Fruit fly (Drosophila melanogaster) whole organism, embryonic: ENCODE results near the gene CG15916.

Source experiments
- Asciz ChIP-seq: fragments of 200-800 bp; sonication (Bioruptor generic); optimal IDR thresholded peaks from 2 replicates; lab custom pipeline; 2017; ENCODE audit warnings: missing biosample characterization, mild to moderate bottlenecking, missing genetic modification characterization, missing genetic modification reagents
- B-H1 ChIP-seq: fragments of 200-800 bp; sonication (Bioruptor generic); IDR thresholded peaks from 3 replicates; pipeline ENCODE4 v1.3.6; 2022; ENCODE audit warnings: missing biosample characterization, missing genetic modification characterization
- Bteb2 ChIP-seq: fragments of 200-800 bp; sonication (Bioruptor generic); optimal IDR thresholded peaks from 2 replicates; lab custom pipeline; 2016; ENCODE audit warnings: missing biosample characterization, missing genetic modification characterization
- CG10147 ChIP-seq: fragments of 200-800 bp; sonication (Bioruptor generic); optimal IDR thresholded peaks from 2 replicates; lab custom pipeline; 2019; ENCODE audit warnings: missing biosample characterization, mild to moderate bottlenecking, missing genetic modification characterization, moderate library complexity
- CG10209 ChIP-seq: fragments of 200-800 bp; sonication (Bioruptor generic); optimal IDR thresholded peaks from 3 replicates; lab custom pipeline; 2017; ENCODE audit warnings: missing biosample characterization, mild to moderate bottlenecking, missing genetic modification characterization, missing genetic modification reagents
- CG10274 ChIP-seq: fragments of 200-800 bp; sonication (Bioruptor generic); optimal IDR thresholded peaks from 3 replicates; lab custom pipeline; 2017; ENCODE audit warnings: missing biosample characterization, mild to moderate bottlenecking, missing genetic modification characterization
- CG10366 ChIP-seq: fragments of 200-800 bp; sonication (Bioruptor generic); IDR thresholded peaks from 2 replicates; pipeline ENCODE4 v1.3.6; 2022; ENCODE audit warnings: missing biosample characterization, missing genetic modification characterization
- CG11695 ChIP-seq: fragments of 200-800 bp; sonication (Bioruptor generic); IDR thresholded peaks from 3 replicates; pipeline ENCODE4 v1.3.6; 2022; ENCODE audit warnings: missing biosample characterization, missing genetic modification characterization
- CG12071 ChIP-seq: fragments of 200-800 bp; sonication (Bioruptor generic); optimal IDR thresholded peaks from 3 replicates; lab custom pipeline; 2018; ENCODE audit warnings: missing biosample characterization, mild to moderate bottlenecking, missing genetic modification characterization
- CG13775 ChIP-seq: fragments of 200-800 bp; sonication (Bioruptor generic); optimal IDR thresholded peaks from 3 replicates; lab custom pipeline; 2017; ENCODE audit warnings: missing biosample characterization, mild to moderate bottlenecking, missing genetic modification characterization
- CG1529 ChIP-seq: fragments of 200-800 bp; sonication (Bioruptor generic); optimal IDR thresholded peaks from 3 replicates; lab custom pipeline; 2018; ENCODE audit warnings: missing biosample characterization, missing genetic modification characterization
- CG15514 ChIP-seq: fragments of 200-800 bp; sonication (Bioruptor generic); optimal IDR thresholded peaks from 3 replicates; lab custom pipeline; 2017; ENCODE audit warnings: missing biosample characterization, missing genetic modification characterization, mild to moderate bottlenecking, moderate library complexity, missing genetic modification reagents
- CG32767 ChIP-seq: fragments of 200-800 bp; sonication (Bioruptor generic); IDR thresholded peaks from 2 replicates; pipeline ENCODE4 v1.3.6; 2022; ENCODE audit warnings: missing biosample characterization, missing genetic modification characterization
- CG4854 ChIP-seq: fragments of 200-800 bp; sonication (Bioruptor generic); optimal IDR thresholded peaks from 2 replicates; lab custom pipeline; 2016; ENCODE audit warnings: missing biosample characterization, missing genetic modification characterization, inconsistent platforms
- CG6175 ChIP-seq: fragments of 200-800 bp; sonication (Bioruptor generic); IDR thresholded peaks from 3 replicates; pipeline ENCODE4 v1.3.6; 2022; ENCODE audit warnings: missing biosample characterization, missing genetic modification characterization
- CG6854 ChIP-seq: fragments of 200-800 bp; sonication (Bioruptor generic); optimal IDR thresholded peaks from 3 replicates; lab custom pipeline; 2017; ENCODE audit warnings: missing biosample characterization, mild to moderate bottlenecking, missing genetic modification characterization
- CG9797 ChIP-seq: fragments of 200-800 bp; sonication (Bioruptor generic); optimal IDR thresholded peaks from 3 replicates; lab custom pipeline; 2018; ENCODE audit warnings: missing biosample characterization, mild to moderate bottlenecking, missing genetic modification characterization
- CrebB ChIP-seq: fragments of 200-800 bp; sonication (Bioruptor generic); optimal IDR thresholded peaks from 3 replicates; lab custom pipeline; 2018; ENCODE audit warnings: missing biosample characterization, mild to moderate bottlenecking, missing genetic modification characterization
- Doc2 ChIP-seq: fragments of 200-800 bp; sonication (Bioruptor generic); IDR thresholded peaks from 2 replicates; pipeline ENCODE4 v1.3.6; 2022; ENCODE audit warnings: missing biosample characterization, missing genetic modification characterization
- E2f2 ChIP-seq: fragments of 200-800 bp; sonication (Bioruptor generic); IDR thresholded peaks from 2 replicates; pipeline ENCODE4 v1.3.6; 2022; ENCODE audit warnings: missing biosample characterization, missing genetic modification characterization
- ERR ChIP-seq: fragments of 200-800 bp; sonication (Bioruptor generic); optimal IDR thresholded peaks from 2 replicates; lab custom pipeline; 2016; ENCODE audit warnings: missing biosample characterization, missing genetic modification characterization
- Ets97D ChIP-seq: fragments of 200-800 bp; sonication (Bioruptor generic); optimal IDR thresholded peaks from 3 replicates; lab custom pipeline; 2016; ENCODE audit warnings: missing biosample characterization, missing genetic modification characterization
- HLHmδ ChIP-seq: fragments of 200-800 bp; sonication (Bioruptor generic); optimal IDR thresholded peaks from 2 replicates; lab custom pipeline; 2018; ENCODE audit warnings: missing biosample characterization, mild to moderate bottlenecking, missing genetic modification characterization, moderate library complexity
- Lim3 ChIP-seq: fragments of 200-800 bp; sonication (Bioruptor generic); IDR thresholded peaks from 2 replicates; pipeline ENCODE4 v1.3.6; 2022; ENCODE audit warnings: missing biosample characterization, missing genetic modification characterization
- Mrtf ChIP-seq: fragments of 200-800 bp; sonication (Bioruptor generic); IDR thresholded peaks from 3 replicates; pipeline ENCODE4 v1.3.6; 2022; ENCODE audit warnings: missing biosample characterization, missing genetic modification characterization
- Nf-YC ChIP-seq: fragments of 200-800 bp; optimal IDR thresholded peaks from 3 replicates; lab custom pipeline; 2019; ENCODE audit warnings: missing biosample characterization, mild to moderate bottlenecking, missing genetic modification characterization, moderate library complexity
- NfI ChIP-seq: fragments of 200-800 bp; sonication (Bioruptor generic); optimal IDR thresholded peaks from 3 replicates; lab custom pipeline; 2018; ENCODE audit warnings: missing biosample characterization, mild to moderate bottlenecking, missing genetic modification characterization, moderate library complexity
- Optix ChIP-seq: fragments of 200-800 bp; sonication (Bioruptor generic); IDR thresholded peaks from 3 replicates; pipeline ENCODE4 v1.3.6; 2022; ENCODE audit warnings: missing biosample characterization, missing genetic modification characterization
- TFAM ChIP-seq: fragments of 200-800 bp; sonication (Bioruptor generic); optimal IDR thresholded peaks from 2 replicates; lab custom pipeline; 2017; ENCODE audit warnings: missing biosample characterization, missing genetic modification characterization, inconsistent platforms
- Xrp1 ChIP-seq: fragments of 200-800 bp; sonication (Bioruptor generic); IDR thresholded peaks from 2 replicates; pipeline ENCODE4 v1.3.6; 2022; ENCODE audit warnings: missing biosample characterization, missing genetic modification characterization
- bab2 ChIP-seq: fragments of 200-800 bp; sonication (Bioruptor generic); optimal IDR thresholded peaks from 2 replicates; lab custom pipeline; 2016; ENCODE audit warnings: missing biosample characterization, missing genetic modification characterization
- bcd ChIP-seq: fragments of 200-800 bp; sonication (Bioruptor generic); optimal IDR thresholded peaks from 2 replicates; lab custom pipeline; 2017; ENCODE audit warnings: missing biosample characterization, mild to moderate bottlenecking, missing genetic modification characterization
- chif ChIP-seq, 2 experiments: fragments of 200-800 bp; sonication (Bioruptor generic); optimal IDR thresholded peaks; 3 replicates each; lab custom pipeline; 2016; ENCODE audit warnings: missing biosample characterization in 2 of 2, missing genetic modification characterization in 2 of 2
- chm ChIP-seq: fragments of 200-800 bp; sonication (Bioruptor generic); IDR thresholded peaks from 2 replicates; pipeline ENCODE4 v1.3.6; 2022; ENCODE audit warnings: missing biosample characterization, missing genetic modification characterization
- fd3F ChIP-seq: fragments of 200-800 bp; sonication (Bioruptor generic); optimal IDR thresholded peaks from 2 replicates; lab custom pipeline; 2018; ENCODE audit warnings: missing biosample characterization, mild to moderate bottlenecking, missing genetic modification characterization, moderate library complexity
- gce ChIP-seq: fragments of 200-800 bp; sonication (Bioruptor generic); IDR thresholded peaks from 3 replicates; pipeline ENCODE4 v1.3.6; 2022; ENCODE audit warnings: missing biosample characterization, missing genetic modification characterization
- nau ChIP-seq: fragments of 200-800 bp; sonication (Bioruptor generic); optimal IDR thresholded peaks from 3 replicates; lab custom pipeline; 2017; ENCODE audit warnings: missing biosample characterization, mild to moderate bottlenecking, missing genetic modification characterization, missing genetic modification reagents
- oc ChIP-seq: fragments of 200-800 bp; sonication (Bioruptor generic); optimal IDR thresholded peaks from 2 replicates; lab custom pipeline; 2018; ENCODE audit warnings: missing biosample characterization, mild to moderate bottlenecking, missing genetic modification characterization, moderate library complexity
- onecut ChIP-seq: fragments of 200-800 bp; sonication (Bioruptor generic); IDR thresholded peaks from 2 replicates; pipeline ENCODE4 v1.3.6; 2022; ENCODE audit warnings: missing biosample characterization, missing genetic modification characterization
- peb ChIP-seq: fragments of 200-800 bp; sonication (Bioruptor generic); IDR thresholded peaks from 2 replicates; pipeline ENCODE4 v1.3.6; 2022; ENCODE audit warnings: missing biosample characterization, missing genetic modification characterization
- pita ChIP-seq: fragments of 200-800 bp; sonication (Bioruptor generic); optimal IDR thresholded peaks from 2 replicates; lab custom pipeline; 2017; ENCODE audit warnings: missing biosample characterization, mild to moderate bottlenecking, missing genetic modification characterization
- pzg ChIP-seq: fragments of 200-800 bp; sonication (Bioruptor generic); optimal IDR thresholded peaks from 3 replicates; lab custom pipeline; 2018; ENCODE audit warnings: missing biosample characterization, mild to moderate bottlenecking, missing genetic modification characterization, moderate library complexity
- slou ChIP-seq: fragments of 200-800 bp; sonication (Bioruptor generic); optimal IDR thresholded peaks from 3 replicates; lab custom pipeline; 2016; ENCODE audit warnings: missing biosample characterization, missing genetic modification characterization
- tin ChIP-seq: fragments of 200-800 bp; sonication (Bioruptor generic); optimal IDR thresholded peaks from 3 replicates; lab custom pipeline; 2016; ENCODE audit warnings: missing biosample characterization, missing genetic modification characterization
- trh ChIP-seq: fragments of 200-800 bp; sonication (Bioruptor generic); optimal IDR thresholded peaks from 2 replicates; lab custom pipeline; 2016; ENCODE audit warnings: missing biosample characterization, missing genetic modification characterization
- tx ChIP-seq: fragments of 200-800 bp; sonication (Bioruptor generic); optimal IDR thresholded peaks from 2 replicates; lab custom pipeline; 2016; ENCODE audit warnings: missing biosample characterization, missing genetic modification characterization
- wdn ChIP-seq: fragments of 200-800 bp; sonication (Bioruptor generic); IDR thresholded peaks from 2 replicates; pipeline ENCODE4 v1.3.6; 2022; ENCODE audit warnings: missing biosample characterization, missing genetic modification characterization
- wor ChIP-seq: fragments of 200-800 bp; sonication (Bioruptor generic); IDR thresholded peaks from 2 replicates; pipeline ENCODE4 v1.3.6; 2022; ENCODE audit warnings: missing biosample characterization, missing genetic modification characterization
- z ChIP-seq: fragments of 200-800 bp; sonication (Bioruptor generic); IDR thresholded peaks from 3 replicates; pipeline ENCODE4 v1.3.6; 2022; ENCODE audit warnings: missing biosample characterization, missing genetic modification characterization

The CG15916 gene

DNA sequence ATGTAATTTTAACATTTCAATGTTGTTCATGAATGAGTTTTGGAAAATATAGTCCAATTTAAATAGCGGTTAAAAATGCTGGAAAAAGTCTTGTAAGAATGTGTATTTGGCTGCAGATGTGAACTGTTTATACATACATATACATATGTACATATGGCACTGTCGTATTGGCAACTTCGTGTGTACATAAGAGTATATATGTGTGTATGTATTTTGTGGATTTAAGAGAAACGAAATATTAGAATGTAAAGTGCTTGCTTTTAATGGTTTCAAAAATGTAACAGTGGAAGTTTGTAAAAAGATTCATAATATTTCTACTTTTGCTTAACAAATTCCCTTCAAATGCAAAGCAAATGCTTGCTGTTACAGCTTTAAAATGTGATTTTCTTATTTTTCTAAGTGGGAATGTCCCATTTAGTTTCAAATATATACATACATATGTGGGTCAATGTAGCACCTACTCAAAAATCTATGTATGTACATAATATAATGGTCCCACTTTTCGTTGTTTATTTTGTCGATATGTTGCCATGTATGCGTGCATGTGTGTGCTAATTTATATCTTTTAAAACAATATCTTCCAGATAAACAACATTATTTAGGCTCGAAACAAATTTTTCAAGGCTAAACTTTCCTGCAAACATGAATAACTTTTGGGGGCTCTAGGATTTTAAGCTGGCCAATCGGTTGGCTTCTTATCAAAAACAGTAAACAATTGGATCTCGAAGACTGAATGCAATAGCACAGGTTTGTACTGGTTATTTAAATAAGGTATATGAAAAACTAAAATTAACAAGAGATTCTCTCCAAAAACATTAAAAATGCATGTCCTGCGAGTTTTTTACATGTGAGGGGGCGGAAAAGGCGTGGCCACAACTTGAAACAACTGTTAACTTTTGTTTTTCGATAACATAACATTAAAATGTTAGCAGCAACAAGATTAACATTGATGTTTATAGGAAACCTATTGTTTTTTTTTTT lies 19.3 kb upstream of the CG15916 start (continued):
- no peak for TF ChIP-seq peb
- peak; percentile 41 for TF ChIP-seq ERR
- TF ChIP-seq nau (GFP tag; lab: Kevin White, UChicago) = no peak
- TF ChIP-seq Nf-YC (tag; lab: Kevin White, UChicago) = no peak
- TF ChIP-seq CrebB (tag; lab: Kevin White, UChicago) = peak; percentile 89
- no peak for TF ChIP-seq CG12071 (GFP tag; lab: Kevin White, UChicago)
- no peak for TF ChIP-seq Asciz
- TF ChIP-seq Xrp1 (GFP tag; lab: Robert Waterston, UW) = peak; percentile 38; the same call in 1 of the 2 replicates
- TF ChIP-seq bab2 (GFP tag; lab: Kevin White, UChicago) = peak; percentile 51
- peak; percentile 65 for TF ChIP-seq fd3F (GFP tag; lab: Kevin White, UChicago)
- TF ChIP-seq CG6175 (GFP tag; lab: Robert Waterston, UW) = no peak
- TF ChIP-seq CG10209 (GFP tag; lab: Kevin White, UChicago) = peak; percentile 77
- TF ChIP-seq pita (GFP tag; lab: Kevin White, UChicago) = no peak
- TF ChIP-seq CG6854 = peak; percentile 85
- TF ChIP-seq z = no peak
- TF ChIP-seq CG32767 (GFP tag; lab: Robert Waterston, UW) = peak; percentile 16; the same call in 1 of the 2 replicates
- TF ChIP-seq Doc2 = no peak
- peak; percentile 32 for TF ChIP-seq CG13775 (GFP tag; lab: Kevin White, UChicago)
- TF ChIP-seq tin (GFP tag; lab: Kevin White, UChicago) = no peak
- TF ChIP-seq CG1529 (GFP tag; lab: Kevin White, UChicago) = peak; percentile 50
- TF ChIP-seq chif (GFP tag; optimal IDR thresholded peaks at IDR 0.05; lab: Kevin White, UChicago) = peak in 1 of 2 experiments; percentile 3
- peak; percentile 61; the same call in 1 of the 3 replicates for TF ChIP-seq CG11695 (GFP tag; lab: Robert Waterston, UW)
- peak; percentile 50 for TF ChIP-seq CG4854 (GFP tag; lab: Kevin White, UChicago)
- TF ChIP-seq Mrtf (GFP tag; lab: Robert Waterston, UW) = no peak
- no peak for TF ChIP-seq CG10274 (GFP tag; lab: Kevin White, UChicago)
- TF ChIP-seq onecut (GFP tag; lab: Robert Waterston, UW) = peak; percentile 53
- peak; percentile 2 for TF ChIP-seq pzg (GFP tag; lab: Kevin White, UChicago)
- TF ChIP-seq E2f2 = peak; percentile 43; the same call in 1 of the 2 replicates
- TF ChIP-seq oc (tag; lab: Kevin White, UChicago) = no peak
- no peak for TF ChIP-seq slou (GFP tag; lab: Kevin White, UChicago)
- TF ChIP-seq Lim3 (GFP tag; lab: Robert Waterston, UW) = no peak
- no peak for TF ChIP-seq CG10147
- TF ChIP-seq CG10366 (GFP tag; lab: Robert Waterston, UW) = no peak
- no peak for TF ChIP-seq bcd
- no peak for TF ChIP-seq tx
- TF ChIP-seq CG15514 (GFP tag; lab: Kevin White, UChicago) = peak; percentile 78
- peak; percentile 14; the same call in 1 of the 3 replicates for TF ChIP-seq B-H1 (GFP tag; lab: Robert Waterston, UW)
- TF ChIP-seq Optix (GFP tag; lab: Robert Waterston, UW) = no peak
- TF ChIP-seq trh = peak; percentile 25
- TF ChIP-seq chm = no peak; the same call in 1 of the 2 replicates
- TF ChIP-seq HLHmδ (GFP tag; lab: Kevin White, UChicago) = no peak
- no peak for TF ChIP-seq NfI (GFP tag; lab: Kevin White, UChicago)
- peak; percentile 31; the same call in 1 of the 2 replicates for TF ChIP-seq wdn (GFP tag; lab: Robert Waterston, UW)
- peak; percentile 25; the same call in 1 of the 3 replicates for TF ChIP-seq gce (GFP tag; lab: Robert Waterston, UW)
- TF ChIP-seq CG9797 (GFP tag; lab: Kevin White, UChicago) = no peak
- TF ChIP-seq Bteb2 (GFP tag; lab: Kevin White, UChicago) = peak; percentile 75
- no peak for TF ChIP-seq TFAM (GFP tag; lab: Kevin White, UChicago)
- TF ChIP-seq wor = no peak
- no peak for TF ChIP-seq Ets97D (GFP tag; lab: Kevin White, UChicago)
